Fruit fly (Drosophila melanogaster) whole organism, embryonic: ENCODE results near the gene papi.

Experiments
- ATbp ChIP-seq: fragments of 200-800 bp; sonication (Bioruptor generic); optimal IDR thresholded peaks from 2 replicates; lab custom pipeline; 2017; ENCODE audit warnings: missing biosample characterization, mild to moderate bottlenecking, missing genetic modification characterization, missing genetic modification reagents
- Adf1 ChIP-seq: fragments of 200-800 bp; sonication (Bioruptor generic); IDR thresholded peaks from 2 replicates; pipeline ENCODE4 v1.3.6; 2022; ENCODE audit warnings: missing biosample characterization, missing genetic modification characterization
- Asciz ChIP-seq: fragments of 200-800 bp; sonication (Bioruptor generic); optimal IDR thresholded peaks from 2 replicates; lab custom pipeline; 2017; ENCODE audit warnings: missing biosample characterization, mild to moderate bottlenecking, missing genetic modification characterization, missing genetic modification reagents
- CG10147 ChIP-seq: fragments of 200-800 bp; sonication (Bioruptor generic); optimal IDR thresholded peaks from 2 replicates; lab custom pipeline; 2019; ENCODE audit warnings: missing biosample characterization, mild to moderate bottlenecking, missing genetic modification characterization, moderate library complexity
- CG10431 ChIP-seq: fragments of 200-800 bp; sonication (Bioruptor generic); optimal IDR thresholded peaks from 3 replicates; lab custom pipeline; 2018; ENCODE audit warnings: missing biosample characterization, mild to moderate bottlenecking, missing genetic modification characterization
- CG12104 ChIP-seq: fragments of 200-800 bp; sonication (Bioruptor generic); optimal IDR thresholded peaks from 3 replicates; lab custom pipeline; 2016; ENCODE audit warnings: missing biosample characterization, missing genetic modification characterization
- CG1233 ChIP-seq: fragments of 200-800 bp; sonication (Bioruptor generic); optimal IDR thresholded peaks from 4 replicates; lab custom pipeline; 2018; ENCODE audit warnings: missing biosample characterization, mild to moderate bottlenecking, missing genetic modification characterization
- CG12942 ChIP-seq: fragments of 200-800 bp; sonication (Bioruptor generic); optimal IDR thresholded peaks from 3 replicates; lab custom pipeline; 2016; ENCODE audit warnings: missing biosample characterization, missing genetic modification characterization
- CG13624 ChIP-seq: fragments of 200-800 bp; sonication (Bioruptor generic); optimal IDR thresholded peaks from 2 replicates; lab custom pipeline; 2016; ENCODE audit warnings: missing biosample characterization, missing genetic modification characterization
- CG14014 ChIP-seq: fragments of 200-800 bp; sonication (Bioruptor generic); IDR thresholded peaks from 2 replicates; pipeline ENCODE4 v1.3.6; 2022; ENCODE audit warnings: missing biosample characterization, missing genetic modification characterization
- CG15514 ChIP-seq: fragments of 200-800 bp; sonication (Bioruptor generic); optimal IDR thresholded peaks from 3 replicates; lab custom pipeline; 2017; ENCODE audit warnings: missing biosample characterization, missing genetic modification characterization, mild to moderate bottlenecking, moderate library complexity, missing genetic modification reagents
- CG17328 ChIP-seq: fragments of 200-800 bp; sonication (Bioruptor generic); IDR thresholded peaks from 2 replicates; pipeline ENCODE4 v1.3.6; 2022; ENCODE audit warnings: missing biosample characterization, missing genetic modification characterization
- CG17361 ChIP-seq: fragments of 200-800 bp; sonication (Bioruptor generic); IDR thresholded peaks from 3 replicates; pipeline ENCODE4 v1.3.6; 2022; ENCODE audit warnings: missing biosample characterization, missing genetic modification characterization
- CG34224 ChIP-seq: fragments of 200-800 bp; sonication (Bioruptor generic); IDR thresholded peaks from 3 replicates; pipeline ENCODE4 v1.3.6; 2022; ENCODE audit warnings: missing biosample characterization, missing genetic modification characterization; ENCODE audit not compliant: partially characterized antibody
- CG3995 ChIP-seq: fragments of 200-800 bp; sonication (Bioruptor generic); optimal IDR thresholded peaks from 3 replicates; lab custom pipeline; 2016; ENCODE audit warnings: missing biosample characterization, missing genetic modification characterization
- CG43689 ChIP-seq: fragments of 200-800 bp; sonication (Bioruptor generic); IDR thresholded peaks from 2 replicates; pipeline ENCODE4 v1.3.6; 2022; ENCODE audit warnings: missing biosample characterization, missing genetic modification characterization
- CG4404 ChIP-seq: fragments of 200-800 bp; sonication (Bioruptor generic); IDR thresholded peaks from 2 replicates; pipeline ENCODE4 v1.3.6; 2022; ENCODE audit warnings: missing biosample characterization, missing genetic modification characterization
- CG5953 ChIP-seq: fragments of 200-800 bp; sonication (Bioruptor generic); IDR thresholded peaks from 2 replicates; pipeline ENCODE4 v1.3.6; 2022; ENCODE audit warnings: missing biosample characterization, missing genetic modification characterization
- CG6791 ChIP-seq: fragments of 200-800 bp; sonication (Bioruptor generic); IDR thresholded peaks from 3 replicates; pipeline ENCODE4 v1.3.6; 2022; ENCODE audit warnings: missing biosample characterization, missing genetic modification characterization; ENCODE audit not compliant: partially characterized antibody
- CG8924 ChIP-seq: fragments of 200-800 bp; optimal IDR thresholded peaks from 3 replicates; lab custom pipeline; 2019; ENCODE audit warnings: missing biosample characterization, mild to moderate bottlenecking, missing genetic modification characterization, moderate library complexity
- CG9609 ChIP-seq: fragments of 200-800 bp; sonication (Bioruptor generic); optimal IDR thresholded peaks from 3 replicates; lab custom pipeline; 2016; ENCODE audit warnings: missing biosample characterization, missing genetic modification characterization
- D ChIP-seq, 2 experiments: fragments of 200-800 bp in 1 of 2; fragments of >200 bp in 1 of 2; sonication (Bioruptor generic) in 1 of 2; optimal IDR thresholded peaks; 2 replicates in 1 of 2; 3 replicates in 1 of 2; lab custom pipeline; 2017; ENCODE audit warnings: mild to moderate bottlenecking in 1 of 2, missing biosample characterization in 1 of 2, missing genetic modification characterization in 1 of 2, missing genetic modification reagents in 1 of 2
- Dip2 ChIP-seq: fragments of 200-800 bp; sonication (Bioruptor generic); IDR thresholded peaks from 2 replicates; pipeline ENCODE4 v1.3.6; 2022; ENCODE audit warnings: missing biosample characterization, missing genetic modification characterization
- Dll ChIP-seq: fragments of 200-800 bp; sonication (Bioruptor generic); IDR thresholded peaks from 4 replicates; pipeline ENCODE4 v1.3.6; 2022; ENCODE audit warnings: missing biosample characterization, missing genetic modification characterization; ENCODE audit not compliant: partially characterized antibody
- Dp ChIP-seq: fragments of 200-800 bp; sonication (Bioruptor generic); optimal IDR thresholded peaks from 2 replicates; lab custom pipeline; 2018; ENCODE audit warnings: missing biosample characterization, mild to moderate bottlenecking, missing genetic modification characterization, moderate library complexity
- E2f2 ChIP-seq: fragments of 200-800 bp; sonication (Bioruptor generic); IDR thresholded peaks from 2 replicates; pipeline ENCODE4 v1.3.6; 2022; ENCODE audit warnings: missing biosample characterization, missing genetic modification characterization
- Fer3 ChIP-seq: fragments of 200-800 bp; sonication (Bioruptor generic); optimal IDR thresholded peaks from 2 replicates; lab custom pipeline; 2018; ENCODE audit warnings: missing biosample characterization, mild to moderate bottlenecking, missing genetic modification characterization, moderate library complexity
- HHEX ChIP-seq: fragments of 200-800 bp; sonication (Bioruptor generic); optimal IDR thresholded peaks from 3 replicates; lab custom pipeline; 2017; ENCODE audit warnings: missing biosample characterization, mild to moderate bottlenecking, missing genetic modification characterization, missing genetic modification reagents
- HLH3B ChIP-seq: fragments of 200-800 bp; sonication (Bioruptor generic); IDR thresholded peaks from 2 replicates; pipeline ENCODE4 v1.3.6; 2022; ENCODE audit warnings: missing biosample characterization, missing genetic modification characterization
- HLH54F ChIP-seq: fragments of 200-800 bp; sonication (Bioruptor generic); optimal IDR thresholded peaks from 3 replicates; lab custom pipeline; 2016; ENCODE audit warnings: missing biosample characterization, missing genetic modification characterization
- Hmx ChIP-seq: fragments of 200-800 bp; sonication (Bioruptor generic); optimal IDR thresholded peaks from 2 replicates; lab custom pipeline; 2016; ENCODE audit warnings: missing biosample characterization, missing genetic modification characterization
- Lhr ChIP-seq: fragments of 200-800 bp; sonication (Bioruptor generic); optimal IDR thresholded peaks from 3 replicates; lab custom pipeline; 2017; ENCODE audit warnings: mild to moderate bottlenecking, missing biosample characterization, missing genetic modification reagents, missing genetic modification characterization
- MESR4 ChIP-seq: fragments of 200-800 bp; sonication (Bioruptor generic); optimal IDR thresholded peaks from 2 replicates; lab custom pipeline; 2018; ENCODE audit warnings: missing biosample characterization, mild to moderate bottlenecking, missing genetic modification characterization, moderate library complexity
- Max ChIP-seq: fragments of 200-800 bp; sonication (Bioruptor generic); optimal IDR thresholded peaks from 2 replicates; lab custom pipeline; 2016; ENCODE audit warnings: missing biosample characterization, mild to moderate bottlenecking, missing genetic modification characterization
- Opbp ChIP-seq: fragments of 200-800 bp; sonication (Bioruptor generic); IDR thresholded peaks from 3 replicates; pipeline ENCODE4 v1.3.6; 2022; ENCODE audit warnings: missing biosample characterization, missing genetic modification characterization; ENCODE audit not compliant: partially characterized antibody
- Ptx1 ChIP-seq: fragments of 200-800 bp; sonication (Bioruptor generic); IDR thresholded peaks from 2 replicates; pipeline ENCODE4 v1.3.6; 2022; ENCODE audit warnings: missing biosample characterization, missing genetic modification characterization
- YL-1 ChIP-seq: fragments of 200-800 bp; sonication (Bioruptor generic); optimal IDR thresholded peaks from 3 replicates; lab custom pipeline; 2017; ENCODE audit warnings: missing biosample characterization, mild to moderate bottlenecking, missing genetic modification characterization
- chm ChIP-seq: fragments of 200-800 bp; sonication (Bioruptor generic); IDR thresholded peaks from 2 replicates; pipeline ENCODE4 v1.3.6; 2022; ENCODE audit warnings: missing biosample characterization, missing genetic modification characterization
- exex ChIP-seq: fragments of 200-800 bp; sonication (Bioruptor generic); optimal IDR thresholded peaks from 4 replicates; lab custom pipeline; 2018; ENCODE audit warnings: missing biosample characterization, mild to moderate bottlenecking, missing genetic modification characterization, moderate library complexity
- eyg ChIP-seq: fragments of 200-800 bp; sonication (Bioruptor generic); optimal IDR thresholded peaks from 3 replicates; lab custom pipeline; 2016; ENCODE audit warnings: missing biosample characterization, missing genetic modification characterization
- fru ChIP-seq: fragments of >200 bp; optimal IDR thresholded peaks from 2 replicates; lab custom pipeline; 2017
- gcm2 ChIP-seq: fragments of 200-800 bp; sonication (Bioruptor generic); optimal IDR thresholded peaks from 2 replicates; lab custom pipeline; 2016; ENCODE audit warnings: missing biosample characterization, missing genetic modification characterization
- grau ChIP-seq: fragments of 200-800 bp; optimal IDR thresholded peaks from 3 replicates; lab custom pipeline; 2019; ENCODE audit warnings: missing biosample characterization, mild to moderate bottlenecking, missing genetic modification characterization, moderate library complexity
- jigr1 ChIP-seq: fragments of 200-800 bp; sonication (Bioruptor generic); IDR thresholded peaks from 3 replicates; pipeline ENCODE4 v1.3.6; 2022; ENCODE audit warnings: missing biosample characterization, missing genetic modification characterization
- nerfin-1 ChIP-seq: fragments of 200-800 bp; sonication (Bioruptor generic); optimal IDR thresholded peaks from 3 replicates; lab custom pipeline; 2019; ENCODE audit warnings: missing biosample characterization, mild to moderate bottlenecking, missing genetic modification characterization, moderate library complexity
- p53 ChIP-seq: fragments of 200-800 bp; sonication (Bioruptor generic); optimal IDR thresholded peaks from 2 replicates; lab custom pipeline; 2016; ENCODE audit warnings: missing biosample characterization, missing genetic modification characterization
- pzg ChIP-seq: fragments of 200-800 bp; sonication (Bioruptor generic); optimal IDR thresholded peaks from 3 replicates; lab custom pipeline; 2018; ENCODE audit warnings: missing biosample characterization, mild to moderate bottlenecking, missing genetic modification characterization, moderate library complexity
- sna ChIP-seq: fragments of 200-800 bp; sonication (Bioruptor generic); IDR thresholded peaks from 2 replicates; pipeline ENCODE4 v1.3.6; 2022; ENCODE audit warnings: missing biosample characterization, missing genetic modification characterization; ENCODE audit not compliant: partially characterized antibody

The papi gene

dm6 chr2L:2220573-2221332, at the start of gene papi (continued):
- TF ChIP-seq D (optimal IDR thresholded peaks at IDR 0.05; lab: Kevin White, UChicago) (no peak), D (GFP tag; optimal IDR thresholded peaks at IDR 0.05; lab: Kevin White, UChicago) (no peak), p53 (GFP tag; lab: Kevin White, UChicago) (no peak), CG3995 (GFP tag; lab: Kevin White, UChicago) (no peak), CG9609 (GFP tag; lab: Kevin White, UChicago) (no peak), HHEX (GFP tag; lab: Kevin White, UChicago) (no peak), grau (tag; lab: Kevin White, UChicago) (peak; percentile 3), CG12104 (GFP tag; lab: Kevin White, UChicago) (no peak), CG5953 (GFP tag; lab: Robert Waterston, UW) (no peak), CG14014 (GFP tag; lab: Robert Waterston, UW) (no peak), Hmx (GFP tag; lab: Kevin White, UChicago) (no peak), Max (GFP tag; lab: Kevin White, UChicago) (peak; percentile 69), Dip2 (GFP tag; lab: Robert Waterston, UW) (no peak), YL-1 (GFP tag; lab: Kevin White, UChicago) (peak; percentile 71), jigr1 (GFP tag; lab: Robert Waterston, UW) (no peak), HLH3B (no peak), CG6791 (GFP tag; lab: Robert Waterston, UW) (0 out of 3 replicates have a peak, but pooled peaks have one; percentile 21), HLH54F (GFP tag; lab: Kevin White, UChicago) (no peak), E2f2 (GFP tag; lab: Robert Waterston, UW) (peak; percentile 31; the same call in 1 of the 2 replicates), CG12942 (GFP tag; lab: Kevin White, UChicago) (no peak), CG15514 (GFP tag; lab: Kevin White, UChicago) (peak; percentile 5), CG8924 (tag; lab: Kevin White, UChicago) (peak; percentile 48), gcm2 (GFP tag; lab: Kevin White, UChicago) (no peak), Ptx1 (GFP tag; lab: Robert Waterston, UW) (no peak), Dll (GFP tag; lab: Robert Waterston, UW) (no peak), pzg (GFP tag; lab: Kevin White, UChicago) (peak; percentile 67), Lhr (GFP tag; lab: Kevin White, UChicago) (no peak), Fer3 (no peak), CG43689 (GFP tag; lab: Robert Waterston, UW) (no peak), CG4404 (GFP tag; lab: Robert Waterston, UW) (no peak), CG13624 (GFP tag; lab: Kevin White, UChicago) (peak; percentile 4), CG1233 (GFP tag; lab: Kevin White, UChicago) (no peak), CG17328 (GFP tag; lab: Robert Waterston, UW) (no peak), Opbp (GFP tag; lab: Robert Waterston, UW) (0 out of 3 replicates have a peak, but pooled peaks have one; percentile 38), ATbp (no peak), exex (peak; percentile 57), CG10147 (GFP tag; lab: Kevin White, UChicago) (peak; percentile 32), eyg (GFP tag; lab: Kevin White, UChicago) (no peak), sna (no peak), CG34224 (GFP tag; lab: Robert Waterston, UW) (no peak), chm (GFP tag; lab: Robert Waterston, UW) (no peak), CG10431 (peak; percentile 22), CG17361 (GFP tag; lab: Robert Waterston, UW) (no peak), Dp (GFP tag; lab: Kevin White, UChicago) (peak; percentile 27), Asciz (GFP tag; lab: Kevin White, UChicago) (no peak), fru (lab: Kevin White, UChicago) (no peak), Adf1 (GFP tag; lab: Robert Waterston, UW) (no peak), nerfin-1 (tag; lab: Kevin White, UChicago) (peak; percentile 90), MESR4 (peak; percentile 62)
